Fruit fly (Drosophila melanogaster) whole organism, embryonic: ENCODE results near the gene brm.

Experiments used
- ATbp ChIP-seq: fragments of 200-800 bp; sonication (Bioruptor generic); optimal IDR thresholded peaks from 2 replicates; lab custom pipeline; 2017; ENCODE audit warnings: missing biosample characterization, mild to moderate bottlenecking, missing genetic modification characterization, missing genetic modification reagents
- Atf6 ChIP-seq: fragments of 200-800 bp; sonication (Bioruptor generic); IDR thresholded peaks from 2 replicates; pipeline ENCODE4 v1.3.6; 2022; ENCODE audit warnings: missing biosample characterization, missing genetic modification characterization
- B-H2 ChIP-seq: fragments of 200-800 bp; sonication (Bioruptor generic); optimal IDR thresholded peaks from 2 replicates; lab custom pipeline; 2018; ENCODE audit warnings: missing biosample characterization, mild to moderate bottlenecking, missing genetic modification characterization
- CG12744 ChIP-seq: fragments of 200-800 bp; sonication (Bioruptor generic); optimal IDR thresholded peaks from 2 replicates; lab custom pipeline; 2016; ENCODE audit warnings: missing biosample characterization, missing genetic modification characterization
- CG13894 ChIP-seq: fragments of 200-800 bp; sonication (Bioruptor generic); optimal IDR thresholded peaks from 3 replicates; lab custom pipeline; 2018; ENCODE audit warnings: missing biosample characterization, mild to moderate bottlenecking, missing genetic modification characterization, moderate library complexity
- CG15269 ChIP-seq: fragments of 200-800 bp; sonication (Bioruptor generic); optimal IDR thresholded peaks from 2 replicates; lab custom pipeline; 2018; ENCODE audit warnings: missing biosample characterization, mild to moderate bottlenecking, missing genetic modification characterization, moderate library complexity
- CG16863 ChIP-seq: fragments of 200-800 bp; sonication (Bioruptor generic); optimal IDR thresholded peaks from 3 replicates; lab custom pipeline; 2016; ENCODE audit warnings: missing biosample characterization, missing genetic modification characterization
- CG17612 ChIP-seq: fragments of 200-800 bp; sonication (Bioruptor generic); IDR thresholded peaks from 2 replicates; pipeline ENCODE4 v1.3.6; 2022; ENCODE audit warnings: missing biosample characterization, missing genetic modification characterization
- CG2199 ChIP-seq: fragments of 200-800 bp; sonication (Bioruptor generic); IDR thresholded peaks from 3 replicates; pipeline ENCODE4 v1.3.6; 2022; ENCODE audit warnings: missing biosample characterization, missing genetic modification characterization
- CG34376 ChIP-seq: fragments of 200-800 bp; sonication (Bioruptor generic); optimal IDR thresholded peaks from 2 replicates; lab custom pipeline; 2018; ENCODE audit warnings: missing biosample characterization, mild to moderate bottlenecking, missing genetic modification characterization
- CG34422 ChIP-seq: fragments of 200-800 bp; sonication (Bioruptor generic); IDR thresholded peaks from 3 replicates; pipeline ENCODE4 v1.3.6; 2022; ENCODE audit warnings: missing biosample characterization, missing genetic modification characterization
- CG6175 ChIP-seq: fragments of 200-800 bp; sonication (Bioruptor generic); IDR thresholded peaks from 3 replicates; pipeline ENCODE4 v1.3.6; 2022; ENCODE audit warnings: missing biosample characterization, missing genetic modification characterization
- CG6654 ChIP-seq: fragments of 200-800 bp; sonication (Bioruptor generic); optimal IDR thresholded peaks from 2 replicates; lab custom pipeline; 2017; ENCODE audit warnings: missing biosample characterization, mild to moderate bottlenecking, missing genetic modification characterization
- CG6765 ChIP-seq: fragments of 200-800 bp; sonication (Bioruptor generic); optimal IDR thresholded peaks from 3 replicates; lab custom pipeline; 2017; ENCODE audit warnings: missing biosample characterization, mild to moderate bottlenecking, missing genetic modification characterization
- CG7372 ChIP-seq: fragments of 200-800 bp; sonication (Bioruptor generic); IDR thresholded peaks from 2 replicates; pipeline ENCODE4 v1.3.6; 2022; ENCODE audit warnings: missing biosample characterization, missing genetic modification characterization
- CG8290 ChIP-seq, 3 experiments: fragments of 200-800 bp; sonication (Bioruptor generic); optimal IDR thresholded peaks; 2 replicates each; lab custom pipeline; 2016 to 2019; ENCODE audit warnings: missing biosample characterization in 3 of 3, missing genetic modification characterization in 3 of 3, mild to moderate bottlenecking in 2 of 3, moderate library complexity in 1 of 3
- CG8388 ChIP-seq: fragments of 200-800 bp; sonication (Bioruptor generic); optimal IDR thresholded peaks from 2 replicates; lab custom pipeline; 2019; ENCODE audit warnings: missing biosample characterization, mild to moderate bottlenecking, missing genetic modification characterization, moderate library complexity
- Dad ChIP-seq: fragments of 200-800 bp; sonication (Bioruptor generic); optimal IDR thresholded peaks from 3 replicates; lab custom pipeline; 2016; ENCODE audit warnings: missing biosample characterization, missing genetic modification characterization
- Fer1 ChIP-seq: fragments of 200-800 bp; sonication (Bioruptor generic); optimal IDR thresholded peaks from 2 replicates; lab custom pipeline; 2017; ENCODE audit warnings: missing biosample characterization, mild to moderate bottlenecking, missing genetic modification characterization
- GATAe ChIP-seq: fragments of 200-800 bp; sonication (Bioruptor generic); conservative IDR thresholded peaks from 2 replicates; pipeline ENCODE4 v1.3.6; 2022; ENCODE audit warnings: missing biosample characterization, missing genetic modification characterization
- H2.0 ChIP-seq: fragments of 200-800 bp; sonication (Bioruptor generic); IDR thresholded peaks from 2 replicates; pipeline ENCODE4 v1.3.6; 2022; ENCODE audit warnings: missing biosample characterization, missing genetic modification characterization
- HLH3B ChIP-seq: fragments of 200-800 bp; sonication (Bioruptor generic); IDR thresholded peaks from 2 replicates; pipeline ENCODE4 v1.3.6; 2022; ENCODE audit warnings: missing biosample characterization, missing genetic modification characterization
- HLH54F ChIP-seq: fragments of 200-800 bp; sonication (Bioruptor generic); optimal IDR thresholded peaks from 3 replicates; lab custom pipeline; 2016; ENCODE audit warnings: missing biosample characterization, missing genetic modification characterization
- Hr39 ChIP-seq: fragments of >200 bp; optimal IDR thresholded peaks from 2 replicates; lab custom pipeline; 2017
- MESR4 ChIP-seq: fragments of 200-800 bp; sonication (Bioruptor generic); optimal IDR thresholded peaks from 2 replicates; lab custom pipeline; 2018; ENCODE audit warnings: missing biosample characterization, mild to moderate bottlenecking, missing genetic modification characterization, moderate library complexity
- Mad ChIP-seq: fragments of 200-800 bp; sonication (Bioruptor generic); optimal IDR thresholded peaks from 2 replicates; lab custom pipeline; 2016; ENCODE audit warnings: missing biosample characterization, missing genetic modification characterization
- Med ChIP-seq: fragments of 200-800 bp; sonication (Bioruptor generic); peaks from one replicate; lab custom pipeline; 2016; ENCODE audit warnings: missing biosample characterization, missing genetic modification characterization, mild to moderate bottlenecking, inconsistent platforms, moderate library complexity
- Rfx ChIP-seq: fragments of 200-800 bp; sonication (Bioruptor generic); IDR thresholded peaks from 2 replicates; pipeline ENCODE4 v1.3.6; 2022; ENCODE audit warnings: missing biosample characterization, missing genetic modification characterization
- Sox102F ChIP-seq: fragments of 200-800 bp; sonication (Bioruptor generic); optimal IDR thresholded peaks from 2 replicates; lab custom pipeline; 2018; ENCODE audit warnings: missing biosample characterization, mild to moderate bottlenecking, missing genetic modification characterization, moderate library complexity
- ash1 ChIP-seq: fragments of 200-800 bp; sonication (Bioruptor generic); optimal IDR thresholded peaks from 2 replicates; lab custom pipeline; 2018; ENCODE audit warnings: missing biosample characterization, mild to moderate bottlenecking, missing genetic modification characterization
- az2 ChIP-seq: fragments of 200-800 bp; sonication (Bioruptor generic); optimal IDR thresholded peaks from 3 replicates; lab custom pipeline; 2016; ENCODE audit warnings: missing biosample characterization, missing genetic modification characterization
- bcd ChIP-seq: fragments of 200-800 bp; sonication (Bioruptor generic); optimal IDR thresholded peaks from 2 replicates; lab custom pipeline; 2017; ENCODE audit warnings: missing biosample characterization, mild to moderate bottlenecking, missing genetic modification characterization
- btn ChIP-seq: fragments of 200-800 bp; sonication (Bioruptor generic); optimal IDR thresholded peaks from 2 replicates; lab custom pipeline; 2016; ENCODE audit warnings: missing biosample characterization, missing genetic modification characterization
- ci ChIP-seq: fragments of 200-800 bp; sonication (Bioruptor generic); IDR thresholded peaks from 3 replicates; pipeline ENCODE4 v1.3.6; 2022; ENCODE audit warnings: missing biosample characterization, missing genetic modification characterization
- ewg ChIP-seq: fragments of 200-800 bp; sonication (Bioruptor generic); optimal IDR thresholded peaks from 3 replicates; lab custom pipeline; 2017; ENCODE audit warnings: mild to moderate bottlenecking, missing biosample characterization, missing genetic modification reagents, missing genetic modification characterization
- ftz-f1 ChIP-seq: fragments of 200-800 bp; sonication (Bioruptor generic); optimal IDR thresholded peaks from 2 replicates; lab custom pipeline; 2016; ENCODE audit warnings: missing biosample characterization, missing genetic modification characterization
- gsb-n ChIP-seq: fragments of 200-800 bp; sonication (Bioruptor generic); optimal IDR thresholded peaks from 3 replicates; lab custom pipeline; 2018; ENCODE audit warnings: missing biosample characterization, mild to moderate bottlenecking, missing genetic modification characterization
- jumu ChIP-seq: fragments of 200-800 bp; sonication (Bioruptor generic); optimal IDR thresholded peaks from 3 replicates; lab custom pipeline; 2016; ENCODE audit warnings: missing biosample characterization, missing genetic modification characterization
- maf-S ChIP-seq: fragments of 200-800 bp; sonication (Bioruptor generic); optimal IDR thresholded peaks from 2 replicates; lab custom pipeline; 2016; ENCODE audit warnings: missing biosample characterization, missing genetic modification characterization
- nau ChIP-seq: fragments of 200-800 bp; sonication (Bioruptor generic); optimal IDR thresholded peaks from 3 replicates; lab custom pipeline; 2017; ENCODE audit warnings: missing biosample characterization, mild to moderate bottlenecking, missing genetic modification characterization, missing genetic modification reagents
- nmo ChIP-seq: fragments of 200-800 bp; sonication (Bioruptor generic); optimal IDR thresholded peaks from 2 replicates; lab custom pipeline; 2018; ENCODE audit warnings: missing biosample characterization, mild to moderate bottlenecking, missing genetic modification characterization, moderate library complexity
- pho ChIP-seq: fragments of 200-800 bp; sonication (Bioruptor generic); optimal IDR thresholded peaks from 2 replicates; lab custom pipeline; 2016; ENCODE audit warnings: missing biosample characterization, missing genetic modification characterization
- pzg ChIP-seq: fragments of 200-800 bp; sonication (Bioruptor generic); optimal IDR thresholded peaks from 3 replicates; lab custom pipeline; 2018; ENCODE audit warnings: missing biosample characterization, mild to moderate bottlenecking, missing genetic modification characterization, moderate library complexity
- ro ChIP-seq: fragments of 200-800 bp; sonication (Bioruptor generic); IDR thresholded peaks from 2 replicates; pipeline ENCODE4 v1.3.6; 2022; ENCODE audit warnings: missing biosample characterization, missing genetic modification characterization
- sna ChIP-seq: fragments of 200-800 bp; sonication (Bioruptor generic); IDR thresholded peaks from 2 replicates; pipeline ENCODE4 v1.3.6; 2022; ENCODE audit warnings: missing biosample characterization, missing genetic modification characterization; ENCODE audit not compliant: partially characterized antibody
- sqz ChIP-seq: fragments of 200-800 bp; sonication (Bioruptor generic); optimal IDR thresholded peaks from 3 replicates; lab custom pipeline; 2018; ENCODE audit warnings: missing biosample characterization, mild to moderate bottlenecking, missing genetic modification characterization
- sr ChIP-seq: fragments of 200-800 bp; sonication (Bioruptor generic); IDR thresholded peaks from 3 replicates; pipeline ENCODE4 v1.3.6; 2022; ENCODE audit warnings: missing biosample characterization, missing genetic modification characterization
- vvl ChIP-seq: fragments of 200-800 bp; sonication (Bioruptor generic); IDR thresholded peaks from 2 replicates; pipeline ENCODE4 v1.3.6; 2022; ENCODE audit warnings: missing biosample characterization, missing genetic modification characterization
- wek ChIP-seq: fragments of 200-800 bp; sonication (Bioruptor generic); optimal IDR thresholded peaks from 3 replicates; lab custom pipeline; 2018; ENCODE audit warnings: missing biosample characterization, mild to moderate bottlenecking, missing genetic modification characterization, moderate library complexity

brm gene

dm6 chr3L:16011319-16012210 is 28.9 kb upstream of the brm start, which contains the start of gene mib1 (continued):
- TF ChIP-seq CG17612 (GFP tag; lab: Robert Waterston, UW) (no peak), pho (GFP tag; lab: Kevin White, UChicago) (peak; percentile 38), CG15269 (tag; lab: Kevin White, UChicago) (no peak), CG12744 (GFP tag; lab: Kevin White, UChicago) (no peak), gsb-n (tag; lab: Kevin White, UChicago) (peak; percentile 55), CG13894 (peak; percentile 48), ash1 (GFP tag; lab: Kevin White, UChicago) (peak; percentile 23), ftz-f1 (GFP tag; lab: Kevin White, UChicago) (peak; percentile 64), CG2199 (GFP tag; lab: Robert Waterston, UW) (no peak), GATAe (GFP tag; lab: Robert Waterston, UW) (no peak), CG6654 (GFP tag; lab: Kevin White, UChicago) (no peak), az2 (peak; percentile 15), ewg (peak; percentile 32), Dad (GFP tag; lab: Kevin White, UChicago) (peak; percentile 42), CG6765 (GFP tag; lab: Kevin White, UChicago) (no peak), HLH54F (GFP tag; lab: Kevin White, UChicago) (no peak), sna (GFP tag; lab: Robert Waterston, UW) (peak; percentile 81), wek (GFP tag; lab: Kevin White, UChicago) (no peak), bcd (GFP tag; lab: Kevin White, UChicago) (peak; percentile 52), CG34422 (peak; percentile 76; the same call in 2 of the 3 replicates), Mad (GFP tag; lab: Kevin White, UChicago) (no peak), sr (GFP tag; lab: Robert Waterston, UW) (peak; percentile 62; the same call in 1 of the 3 replicates), HLH3B (GFP tag; lab: Robert Waterston, UW) (no peak), vvl (peak; percentile 44; the same call in 1 of the 2 replicates), MESR4 (GFP tag; lab: Kevin White, UChicago) (peak; percentile 99), ATbp (GFP tag; lab: Kevin White, UChicago) (no peak), CG8290 (GFP tag; optimal IDR thresholded peaks at IDR 0.05; lab: Kevin White, UChicago) (peak; percentile 34), CG8290 (tag; optimal IDR thresholded peaks at IDR 0.05; lab: Kevin White, UChicago) (peak in 1 of 2 experiments; percentile 92), CG34376 (GFP tag; lab: Kevin White, UChicago) (peak; percentile 29), Fer1 (GFP tag; lab: Kevin White, UChicago) (peak; percentile 64), jumu (GFP tag; lab: Kevin White, UChicago) (no peak), CG16863 (no peak), nmo (GFP tag; lab: Kevin White, UChicago) (peak; percentile 90), CG7372 (GFP tag; lab: Robert Waterston, UW) (no peak), ro (no peak), maf-S (no peak), Atf6 (GFP tag; lab: Robert Waterston, UW) (peak; percentile 23; the same call in 1 of the 2 replicates), CG6175 (GFP tag; lab: Robert Waterston, UW) (no peak), Rfx (GFP tag; lab: Robert Waterston, UW) (peak; percentile 78), ci (GFP tag; lab: Robert Waterston, UW) (peak; percentile 74), Sox102F (GFP tag; lab: Kevin White, UChicago) (no peak), CG8388 (GFP tag; lab: Kevin White, UChicago) (no peak), H2.0 (GFP tag; lab: Robert Waterston, UW) (no peak), btn (GFP tag; lab: Kevin White, UChicago) (no peak), sqz (GFP tag; lab: Kevin White, UChicago) (no peak), B-H2 (GFP tag; lab: Kevin White, UChicago) (peak; percentile 58), Hr39 (lab: Kevin White, UChicago) (peak; percentile 65), Med (GFP tag; lab: Kevin White, UChicago) (peak; percentile 91), nau (GFP tag; lab: Kevin White, UChicago) (no peak), pzg (GFP tag; lab: Kevin White, UChicago) (peak; percentile 99)
